Worm (Caenorhabditis elegans) whole organism, young adult: ENCODE results near the gene F48G7.12.

Experiments
- B0261.1 ChIP-seq: sonication (generic microtip); optimal IDR thresholded peaks from 2 replicates; lab custom pipeline; 2016; ENCODE audit warnings: mild to moderate bottlenecking, missing genetic modification characterization, moderate library complexity, missing compliant biosample characterization
- B0336.3 ChIP-seq: fragments of 200-800 bp; sonication (Bioruptor generic); IDR thresholded peaks from 2 replicates; pipeline ENCODE4 v1.3.6; 2022; ENCODE audit warnings: missing genetic modification characterization, missing compliant biosample characterization
- F49E8.2 ChIP-seq: sonication (generic microtip); optimal IDR thresholded peaks from 3 replicates; lab custom pipeline; 2017; ENCODE audit warnings: missing genetic modification characterization, mild to moderate bottlenecking, missing compliant biosample characterization, antibody characterized with exemption, moderate library complexity; ENCODE audit not compliant: insufficient read depth
- F55B11.4 ChIP-seq: sonication (generic microtip); optimal IDR thresholded peaks from 2 replicates; lab custom pipeline; 2016; ENCODE audit warnings: missing compliant biosample characterization, missing genetic modification characterization, borderline replicate concordance; ENCODE audit not compliant: insufficient read depth
- Y53F4B.3 ChIP-seq: fragments of 200-800 bp; sonication (Bioruptor generic); IDR thresholded peaks from 2 replicates; pipeline ENCODE4 v1.3.6; 2022; ENCODE audit warnings: missing genetic modification reagents, missing genetic modification characterization, missing compliant biosample characterization
- Y56A3A.18 ChIP-seq: fragments of 200-800 bp; sonication (Bioruptor generic); IDR thresholded peaks from 2 replicates; pipeline ENCODE4 v1.3.6; 2022; ENCODE audit warnings: missing genetic modification reagents, missing genetic modification characterization, missing compliant biosample characterization
- Y67H2A.10 ChIP-seq: fragments of 200-800 bp; sonication (Bioruptor generic); conservative IDR thresholded peaks from 2 replicates; pipeline ENCODE4 v1.3.6; 2022; ENCODE audit warnings: missing genetic modification reagents, missing genetic modification characterization, missing compliant biosample characterization
- akir-1 ChIP-seq: fragments of 200-800 bp; sonication (Bioruptor generic); optimal IDR thresholded peaks from 2 replicates; lab custom pipeline; 2018; ENCODE audit warnings: mild to moderate bottlenecking, missing genetic modification characterization, moderate library complexity, missing compliant biosample characterization
- aptf-3 ChIP-seq: fragments of 200-800 bp; sonication (Bioruptor generic); IDR thresholded peaks from 2 replicates; pipeline ENCODE4 v1.3.6; 2022; ENCODE audit warnings: missing genetic modification characterization, missing compliant biosample characterization
- attf-5 ChIP-seq: fragments of 200-800 bp; sonication (Bioruptor generic); optimal IDR thresholded peaks from 2 replicates; lab custom pipeline; 2018; ENCODE audit warnings: mild to moderate bottlenecking, missing genetic modification characterization, missing compliant biosample characterization
- attf-6 ChIP-seq: fragments of 200-800 bp; sonication (Bioruptor generic); IDR thresholded peaks from 2 replicates; pipeline ENCODE4 v1.3.6; 2022; ENCODE audit warnings: missing genetic modification reagents, missing genetic modification characterization, missing compliant biosample characterization
- bed-1 ChIP-seq: fragments of 200-800 bp; sonication (Bioruptor generic); IDR thresholded peaks from 2 replicates; pipeline ENCODE4 v1.3.6; 2022; ENCODE audit warnings: missing genetic modification reagents, missing genetic modification characterization, missing compliant biosample characterization
- cebp-1 ChIP-seq, 2 experiments: fragments of 200-800 bp in 1 of 2; sonication (Bioruptor generic) in 1 of 2; sonication (generic microtip) in 1 of 2; IDR thresholded peaks in 1 of 2; optimal IDR thresholded peaks in 1 of 2; 2 replicates each; pipeline versions ENCODE4 v1.3.6 to Lab custom; 2017 to 2022; ENCODE audit warnings: missing compliant biosample characterization in 2 of 2, missing genetic modification characterization in 2 of 2, mild to moderate bottlenecking in 1 of 2, missing genetic modification reagents in 1 of 2, moderate library complexity in 1 of 2
- ceh-100 ChIP-seq: fragments of 200-800 bp; sonication (Bioruptor generic); IDR thresholded peaks from 2 replicates; pipeline ENCODE4 v1.3.6; 2022; ENCODE audit warnings: missing genetic modification reagents, missing genetic modification characterization, missing compliant biosample characterization
- ceh-40 ChIP-seq: fragments of 200-800 bp; sonication (Bioruptor generic); IDR thresholded peaks from 2 replicates; pipeline ENCODE4 v1.3.6; 2022; ENCODE audit warnings: missing genetic modification characterization, missing compliant biosample characterization
- dox-1 ChIP-seq: fragments of 200-800 bp; sonication (Bioruptor generic); IDR thresholded peaks from 2 replicates; pipeline ENCODE4 v1.3.6; 2022; ENCODE audit warnings: missing genetic modification reagents, missing genetic modification characterization, missing compliant biosample characterization
- dpl-1 ChIP-seq: fragments of 150-350 bp; optimal IDR thresholded peaks from 2 replicates; lab custom pipeline; 2014; ENCODE audit warnings: missing biosample characterization, missing genetic modification reagents, missing genetic modification characterization
- efl-1 ChIP-seq: fragments of 150-350 bp; optimal IDR thresholded peaks from 2 replicates; lab custom pipeline; 2014; ENCODE audit warnings: missing biosample characterization, missing genetic modification reagents, missing genetic modification characterization
- ekl-4 ChIP-seq: fragments of 200-800 bp; sonication (Bioruptor generic); IDR thresholded peaks from 2 replicates; pipeline ENCODE4 v1.3.6; 2022; ENCODE audit warnings: missing genetic modification reagents, missing genetic modification characterization, missing compliant biosample characterization
- ets-4 ChIP-seq: fragments of 200-800 bp; sonication (Bioruptor generic); optimal IDR thresholded peaks from 2 replicates; lab custom pipeline; 2018; ENCODE audit warnings: mild to moderate bottlenecking, missing genetic modification characterization, missing compliant biosample characterization
- hmg-1.2 ChIP-seq: fragments of 200-800 bp; sonication (Bioruptor generic); IDR thresholded peaks from 2 replicates; pipeline ENCODE4 v1.3.6; 2022; ENCODE audit warnings: missing genetic modification reagents, missing genetic modification characterization, missing compliant biosample characterization
- hmg-20 ChIP-seq: fragments of 200-800 bp; sonication (Bioruptor generic); IDR thresholded peaks from 2 replicates; pipeline ENCODE4 v1.3.6; 2022; ENCODE audit warnings: missing genetic modification reagents, missing genetic modification characterization, missing compliant biosample characterization
- lsl-1 ChIP-seq: fragments of 200-800 bp; sonication (Bioruptor generic); optimal IDR thresholded peaks from 2 replicates; lab custom pipeline; 2018; ENCODE audit warnings: mild to moderate bottlenecking, missing genetic modification characterization, moderate library complexity, missing compliant biosample characterization
- madf-3 ChIP-seq: fragments of 200-800 bp; sonication (Bioruptor generic); IDR thresholded peaks from 2 replicates; pipeline ENCODE4 v1.3.6; 2022; ENCODE audit warnings: missing genetic modification reagents, missing genetic modification characterization, missing compliant biosample characterization
- nhr-120 ChIP-seq: fragments of 200-800 bp; sonication (Bioruptor generic); IDR thresholded peaks from 2 replicates; pipeline ENCODE4 v1.3.6; 2022; ENCODE audit warnings: missing genetic modification characterization, missing compliant biosample characterization
- nhr-90 ChIP-seq: sonication (generic microtip); optimal IDR thresholded peaks from 2 replicates; lab custom pipeline; 2016; ENCODE audit warnings: missing genotype, mild to moderate bottlenecking, missing genetic modification characterization, missing compliant biosample characterization
- pbrm-1 ChIP-seq: fragments of 200-800 bp; sonication (Bioruptor generic); IDR thresholded peaks from 2 replicates; pipeline ENCODE4 v1.3.6; 2022; ENCODE audit warnings: missing genetic modification reagents, missing genetic modification characterization, missing compliant biosample characterization
- repo-1 ChIP-seq: sonication (generic microtip); optimal IDR thresholded peaks from 2 replicates; lab custom pipeline; 2017; ENCODE audit warnings: mild to moderate bottlenecking, missing genetic modification characterization, missing compliant biosample characterization
- sptf-2 ChIP-seq: fragments of 200-800 bp; sonication (Bioruptor generic); optimal IDR thresholded peaks from 2 replicates; lab custom pipeline; 2018; ENCODE audit warnings: mild to moderate bottlenecking, missing genetic modification characterization, missing compliant biosample characterization
- tbx-9 ChIP-seq: sonication (generic microtip); optimal IDR thresholded peaks from 2 replicates; lab custom pipeline; 2016; ENCODE audit warnings: borderline replicate concordance, missing genetic modification characterization, inconsistent platforms, missing compliant biosample characterization
- tlf-1 ChIP-seq: fragments of 200-800 bp; sonication (Bioruptor generic); optimal IDR thresholded peaks from 2 replicates; lab custom pipeline; 2018; ENCODE audit warnings: mild to moderate bottlenecking, missing genetic modification characterization, missing compliant biosample characterization
- unc-62 ChIP-seq: fragments of 150-350 bp; optimal IDR thresholded peaks from 2 replicates; lab custom pipeline; 2014; ENCODE audit warnings: missing biosample characterization, missing genetic modification reagents, missing genetic modification characterization
- zfh-2 ChIP-seq: fragments of 200-800 bp; sonication (Bioruptor generic); conservative IDR thresholded peaks from 2 replicates; pipeline ENCODE4 v1.3.6; 2022; ENCODE audit warnings: missing genetic modification reagents, missing genetic modification characterization, missing compliant biosample characterization
- zim-3 ChIP-seq: sonication (generic microtip); optimal IDR thresholded peaks from 2 replicates; lab custom pipeline; 2017; ENCODE audit warnings: mild to moderate bottlenecking, missing genetic modification characterization, moderate library complexity, missing compliant biosample characterization
- ztf-26 ChIP-seq: sonication (generic microtip); optimal IDR thresholded peaks from 2 replicates; lab custom pipeline; 2017; ENCODE audit warnings: missing genetic modification characterization, missing compliant biosample characterization
- ztf-28 ChIP-seq: fragments of 200-800 bp; sonication (Bioruptor generic); IDR thresholded peaks from 2 replicates; pipeline ENCODE4 v1.3.6; 2022; ENCODE audit warnings: missing genetic modification reagents, missing genetic modification characterization, missing compliant biosample characterization
- ztf-3 ChIP-seq: fragments of 200-800 bp; sonication (Bioruptor generic); optimal IDR thresholded peaks from 2 replicates; lab custom pipeline; 2018; ENCODE audit warnings: mild to moderate bottlenecking, missing genetic modification characterization, missing compliant biosample characterization

Gene F48G7.12

ce11 chrV:642750-643149 is 3.3 kb downstream of the F48G7.12 start, which contains the start of gene nhr-190:
nhr-190 (minus strand) TSS chrV:642924.
- TF ChIP-seq hmg-1.2 (GFP tag; lab: Robert Waterston, UW) (peak; percentile 66; the same call in 1 of the 2 replicates), attf-5 (GFP tag; lab: Kevin White, UChicago) (peak; percentile 16), F49E8.2 (no peak), bed-1 (GFP tag; lab: Robert Waterston, UW) (no peak), Y56A3A.18 (GFP tag; lab: Robert Waterston, UW) (no peak)

DNA sequence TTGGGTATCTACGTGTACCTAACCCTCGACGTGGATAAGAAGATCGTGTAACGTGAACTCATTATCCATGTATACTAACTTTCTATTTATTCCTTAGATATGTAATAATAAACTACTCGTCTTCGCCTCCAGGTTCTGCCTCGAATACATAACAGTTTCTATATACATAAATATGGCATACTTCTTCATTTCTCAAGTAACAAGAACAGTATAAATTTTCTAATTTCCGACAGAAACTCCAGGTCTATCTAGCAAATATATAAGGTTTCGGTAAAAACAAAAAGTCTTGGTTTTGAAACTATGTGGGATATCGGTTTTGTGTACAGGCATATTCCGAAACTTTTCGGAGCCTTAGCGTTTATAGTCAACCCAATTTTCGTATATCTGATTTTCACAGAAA is 7.7 kb downstream of the F48G7.12 start, which contains the start of gene srj-37:
TSS of gene srj-37 (plus strand) at position 301 of the 400 bp plus-strand sequence.
- TF ChIP-seq B0261.1 (tag; lab: Kevin White, UChicago), result no peak
- TF ChIP-seq ceh-100 (GFP tag; lab: Robert Waterston, UW), result no peak
- TF ChIP-seq zfh-2 (GFP tag; lab: Robert Waterston, UW), result no peak
- TF ChIP-seq ztf-3 (GFP tag; lab: Kevin White, UChicago), result no peak
- no peak for TF ChIP-seq Y53F4B.3 (GFP tag; lab: Robert Waterston, UW)
- TF ChIP-seq ceh-40 (GFP tag; lab: Robert Waterston, UW), result no peak
- TF ChIP-seq lsl-1 (GFP tag; lab: Kevin White, UChicago), result no peak
- TF ChIP-seq Y56A3A.18 (GFP tag; lab: Robert Waterston, UW), result no peak
- TF ChIP-seq pbrm-1 (GFP tag; lab: Robert Waterston, UW), result no peak
- TF ChIP-seq dpl-1 (GFP tag; lab: Kevin White, UChicago), result no peak
- no peak for TF ChIP-seq B0336.3 (GFP tag; lab: Robert Waterston, UW)
- TF ChIP-seq zim-3 (tag; lab: Kevin White, UChicago), result no peak
- TF ChIP-seq sptf-2 (GFP tag; lab: Kevin White, UChicago), result no peak
- no peak for TF ChIP-seq efl-1 (GFP tag; lab: Kevin White, UChicago)
- TF ChIP-seq ets-4 (GFP tag; lab: Kevin White, UChicago), result no peak
- TF ChIP-seq aptf-3 (GFP tag; lab: Robert Waterston, UW), result no peak
- TF ChIP-seq attf-6 (GFP tag; lab: Robert Waterston, UW), result no peak
- TF ChIP-seq ekl-4, result no peak
- no peak for TF ChIP-seq bed-1 (GFP tag; lab: Robert Waterston, UW)

DNA sequence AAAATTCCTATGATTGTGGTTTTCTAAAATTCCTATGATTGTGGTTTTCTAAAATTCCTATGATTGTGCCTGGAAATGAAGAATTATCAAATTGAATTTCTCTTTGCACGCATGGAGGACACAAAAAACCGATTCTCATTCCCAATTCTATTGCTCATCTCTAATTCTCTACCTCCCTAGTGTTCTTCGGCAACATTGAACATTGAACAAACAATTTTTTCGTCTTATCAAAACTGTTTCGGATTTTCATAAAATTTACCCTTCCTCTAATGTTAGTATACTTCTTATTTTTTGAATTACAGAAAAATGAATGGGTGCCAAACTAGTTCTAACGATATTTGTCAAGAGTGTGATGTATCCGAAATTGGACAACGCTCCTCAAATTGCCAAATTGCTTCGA is 9.7 kb downstream of the F48G7.12 start, which contains the start of gene pals-31:
TSS of gene pals-31 (plus strand) at position 301 of the 400 bp plus-strand sequence.
- TF ChIP-seq hmg-20 (GFP tag; lab: Robert Waterston, UW) (no peak), tlf-1 (no peak), ztf-28 (GFP tag; lab: Robert Waterston, UW) (no peak), nhr-120 (GFP tag; lab: Robert Waterston, UW) (no peak), efl-1 (GFP tag; lab: Kevin White, UChicago) (no peak), akir-1 (no peak), cebp-1 (GFP tag; IDR thresholded peaks at IDR 0.05; lab: Robert Waterston, UW) (no peak), cebp-1 (tag; optimal IDR thresholded peaks at IDR 0.05; lab: Kevin White, UChicago) (no peak), Y67H2A.10 (GFP tag; lab: Robert Waterston, UW) (no peak), F55B11.4 (no peak), repo-1 (no peak), ets-4 (GFP tag; lab: Kevin White, UChicago) (no peak), unc-62 (GFP tag; lab: Kevin White, UChicago) (no peak), nhr-90 (tag; lab: Kevin White, UChicago) (no peak), tbx-9 (tag; lab: Kevin White, UChicago) (no peak), dox-1 (no peak), ztf-26 (no peak), madf-3 (GFP tag; lab: Robert Waterston, UW) (no peak)
